Worm (Caenorhabditis elegans): ENCODE measurements around the gene acd-3.
A peak's percentile ranks its signal among the peaks of the same experiment; 100 is the strongest.

The acd-3 gene

ce11 chrX:14809905-14810304 lies 39.2 kb upstream of the acd-3 start (continued):
- TF ChIP-seq lin-13 (GFP tag; optimal IDR thresholded peaks at IDR 0.05) (no peak), ceh-28 (tag; optimal IDR thresholded peaks at IDR 0.05) (no peak)

ce11 chrX:14810718-14811117 lies 38.4 kb upstream of the acd-3 start, which contains the start of gene atf-4:
TSS of gene atf-4 (minus strand) at chrX:14810810.
- TF ChIP-seq pqm-1 (tag; optimal IDR thresholded peaks at IDR 0.05) (peak; percentile 24), daf-19 (GFP tag; conservative IDR thresholded peaks at IDR 0.05) (no peak), spr-3 (GFP tag; optimal IDR thresholded peaks at IDR 0.05) (no peak), nhr-42 (GFP tag; IDR thresholded peaks at IDR 0.05) (no peak), skn-1 (tag; optimal IDR thresholded peaks at IDR 0.05) (no peak), lin-13 (GFP tag; optimal IDR thresholded peaks at IDR 0.05) (peak; percentile 24), vab-7 (GFP tag; IDR thresholded peaks at IDR 0.05) (no peak), rbr-2 (tag; optimal IDR thresholded peaks at IDR 0.05) (peak; percentile 16), nhr-11 (tag; optimal IDR thresholded peaks at IDR 0.05) (peak; percentile 83), nhr-77 (tag; optimal IDR thresholded peaks at IDR 0.05) (peak; percentile 78), nhr-28 (tag; optimal IDR thresholded peaks at IDR 0.05) (peak; percentile 86), hif-1 (tag; optimal IDR thresholded peaks at IDR 0.05) (peak in 1 of 2 experiments; percentile 37), zfp-3 (GFP tag; conservative IDR thresholded peaks at IDR 0.05) (no peak), ztf-11 (tag; optimal IDR thresholded peaks at IDR 0.05) (no peak), ctbp-1 (GFP tag; IDR thresholded peaks at IDR 0.05) (no peak), ceh-62 (tag; optimal IDR thresholded peaks at IDR 0.05) (no peak), dve-1 (tag; optimal IDR thresholded peaks at IDR 0.05; ENCODE audit: insufficient read depth) (peak; percentile 91), pha-4 (GFP tag; IDR thresholded peaks at IDR 0.05) (no peak), pha-4 (tag; optimal IDR thresholded peaks at IDR 0.05) (peak; percentile 39), Y75B8A.6 (GFP tag; IDR thresholded peaks at IDR 0.05) (no peak), nhr-6 (tag; optimal IDR thresholded peaks at IDR 0.05) (no peak), egl-43 (GFP tag; IDR thresholded peaks at IDR 0.05) (peak; percentile 34; the same call in 1 of the 2 replicates), T26A8.4 (GFP tag; IDR thresholded peaks at IDR 0.05) (peak; percentile 62; the same call in 1 of the 2 replicates), dmd-6 (GFP tag; IDR thresholded peaks at IDR 0.05) (peak; percentile 87), tra-1 (GFP tag; IDR thresholded peaks at IDR 0.05) (no peak), daf-16 (GFP tag; optimal IDR thresholded peaks at IDR 0.05) (no peak), daf-16 (tag; optimal IDR thresholded peaks at IDR 0.05) (peak; percentile 71), spr-1 (tag; optimal IDR thresholded peaks at IDR 0.05) (no peak), tag-97 (GFP tag; IDR thresholded peaks at IDR 0.05) (no peak), mxl-2 (GFP tag; conservative IDR thresholded peaks at IDR 0.05) (no peak), hmg-1.1 (GFP tag; IDR thresholded peaks at IDR 0.05) (peak; percentile 36; the same call in 1 of the 2 replicates), lsy-2 (tag; optimal IDR thresholded peaks at IDR 0.05) (peak; percentile 47 to 73), duxl-1 (tag; optimal IDR thresholded peaks at IDR 0.05; ENCODE audit: poor library complexity) (no peak), hlh-11 (tag; optimal IDR thresholded peaks at IDR 0.05) (peak; percentile 87), R02D3.7 (tag; optimal IDR thresholded peaks at IDR 0.05) (no peak), F26F4.8 (GFP tag; conservative IDR thresholded peaks at IDR 0.05) (no peak), nhr-48 (tag; optimal IDR thresholded peaks at IDR 0.05) (peak; percentile 82), mep-1 (tag; optimal IDR thresholded peaks at IDR 0.05) (peak; percentile 75), Y48G9A.11 (GFP tag; IDR thresholded peaks at IDR 0.05) (no peak), dmd-8 (GFP tag; IDR thresholded peaks at IDR 0.05) (peak; percentile 65; the same call in 1 of the 2 replicates), ceh-28 (tag; optimal IDR thresholded peaks at IDR 0.05) (peak; percentile 48), F37D6.2 (tag; optimal IDR thresholded peaks at IDR 0.05) (no peak), ZK546.5 (tag; optimal IDR thresholded peaks at IDR 0.05) (no peak), ztf-7 (tag; optimal IDR thresholded peaks at IDR 0.05) (peak; percentile 46), F49E8.2 (tag; optimal IDR thresholded peaks at IDR 0.05; ENCODE audit: borderline replicate concordance) (no peak), arid-1 (GFP tag; conservative IDR thresholded peaks at IDR 0.05) (peak; percentile 56; the same call in 1 of the 2 replicates), nhr-111 (GFP tag; optimal IDR thresholded peaks at IDR 0.05) (no peak), lim-7 (GFP tag; IDR thresholded peaks at IDR 0.05) (no peak), fos-1 (tag; optimal IDR thresholded peaks at IDR 0.05) (no peak), D1046.2 (GFP tag; IDR thresholded peaks at IDR 0.05) (no peak)

Data from whole organism, L4 larva.